Worm (Caenorhabditis elegans): ENCODE results near the gene Y43F8B.24.

Gene Y43F8B.24

ce11 chrV:19457120-19457519 lies at the start of gene Y43F8B.24:
Gene Y43F8B.24 (plus strand): TSS chrV:19457420.
- TF ChIP-seq unc-62 (GFP tag; optimal IDR thresholded peaks at IDR 0.05): no peak

ce11 chrV:19410663-19411062 lies 46.6 kb upstream of the Y43F8B.24 start, which contains the start of gene C25F9.5:
Gene C25F9.5 (minus strand): TSS chrV:19410857.
- no peak for TF ChIP-seq unc-62 (GFP tag; optimal IDR thresholded peaks at IDR 0.05)

ce11 chrV:19416475-19416874 lies 40.7 kb upstream of the Y43F8B.24 start, which contains the start of the genes C25F9.4 and C25F9.9:
Gene C25F9.4 (minus strand): TSS chrV:19416575.
Gene C25F9.9 (plus strand): TSS chrV:19416611.
- no peak for TF ChIP-seq unc-62 (GFP tag; optimal IDR thresholded peaks at IDR 0.05)

- no peak for TF ChIP-seq unc-62 (GFP tag; optimal IDR thresholded peaks at IDR 0.05)
These were observed 39.4 kb upstream of the Y43F8B.24 start, which contains the start of gene C25F9.15 for ce11 chrV:19417836-19418235. Gene C25F9.15 (plus strand): TSS chrV:19418136.

ce11 chrV:19421131-19421530 lies 36.1 kb upstream of the Y43F8B.24 start, which contains the start of gene C25F9.2:
Gene C25F9.2 (plus strand): TSS chrV:19421471.
- no peak for TF ChIP-seq unc-62 (GFP tag; optimal IDR thresholded peaks at IDR 0.05)

- no peak for TF ChIP-seq unc-62 (GFP tag; optimal IDR thresholded peaks at IDR 0.05)
These were observed 29.1 kb upstream of the Y43F8B.24 start for ce11 chrV:19428097-19428496.

- no peak for TF ChIP-seq unc-62 (GFP tag; optimal IDR thresholded peaks at IDR 0.05)
These were observed 28.3 kb upstream of the Y43F8B.24 start for ce11 chrV:19428936-19429335.

ce11 chrV:19429605-19430004 lies 27.6 kb upstream of the Y43F8B.24 start:
- TF ChIP-seq unc-62 (GFP tag; optimal IDR thresholded peaks at IDR 0.05): no peak

- TF ChIP-seq unc-62 (GFP tag; optimal IDR thresholded peaks at IDR 0.05): no peak
These were observed 26.8 kb upstream of the Y43F8B.24 start for ce11 chrV:19430351-19430913.

- no peak for TF ChIP-seq unc-62 (GFP tag; optimal IDR thresholded peaks at IDR 0.05)
These were observed 26.2 kb upstream of the Y43F8B.24 start, which contains the start of gene srw-85 for ce11 chrV:19431036-19431435. Gene srw-85 (minus strand): TSS chrV:19431136.

ce11 chrV:19432030-19432429 lies 25.2 kb upstream of the Y43F8B.24 start:
- no peak for TF ChIP-seq unc-62 (GFP tag; optimal IDR thresholded peaks at IDR 0.05)

- TF ChIP-seq unc-62 (GFP tag; optimal IDR thresholded peaks at IDR 0.05): no peak
These were observed 24.2 kb upstream of the Y43F8B.24 start, which contains the start of gene C25F9.11 for ce11 chrV:19432972-19433371. Gene C25F9.11 (minus strand): TSS chrV:19433072.

ce11 chrV:19433806-19434437 lies 23.3 kb upstream of the Y43F8B.24 start, which contains the start of gene C25F9.16:
Gene C25F9.16 (plus strand): TSS chrV:19434387.
- no peak for TF ChIP-seq unc-62 (GFP tag; optimal IDR thresholded peaks at IDR 0.05)

ce11 chrV:19436307-19436706 lies 20.9 kb upstream of the Y43F8B.24 start, which contains the start of gene C25F9.14:
Gene C25F9.14 (plus strand): TSS chrV:19436484.
- TF ChIP-seq unc-62 (GFP tag; optimal IDR thresholded peaks at IDR 0.05): no peak

ce11 chrV:19443599-19443998 lies 13.6 kb upstream of the Y43F8B.24 start:
- no peak for TF ChIP-seq unc-62 (GFP tag; optimal IDR thresholded peaks at IDR 0.05)

ce11 chrV:19445442-19445841 lies 11.8 kb upstream of the Y43F8B.24 start, which contains the start of gene M04C3.1:
Gene M04C3.1 (minus strand): TSS chrV:19445605.
- TF ChIP-seq unc-62 (GFP tag; optimal IDR thresholded peaks at IDR 0.05): no peak

ce11 chrV:19448805-19449204 lies 8.4 kb upstream of the Y43F8B.24 start, which contains the start of gene M04C3.2:
Gene M04C3.2 (minus strand): TSS chrV:19448905.
- TF ChIP-seq unc-62 (GFP tag; optimal IDR thresholded peaks at IDR 0.05): no peak

All from whole organism, dauer.